Fruit fly (Drosophila melanogaster) whole organism, embryonic: ENCODE measurements around the gene heix.

Experiments used
- Ada2b ChIP-seq: fragments of 200-800 bp; sonication (Bioruptor generic); IDR thresholded peaks from 2 replicates; pipeline ENCODE4 v1.3.6; 2022; ENCODE audit warnings: missing biosample characterization, missing genetic modification characterization
- Adf1 ChIP-seq: fragments of 200-800 bp; sonication (Bioruptor generic); IDR thresholded peaks from 2 replicates; pipeline ENCODE4 v1.3.6; 2022; ENCODE audit warnings: missing biosample characterization, missing genetic modification characterization
- Aef1 ChIP-seq: fragments of 200-800 bp; sonication (Bioruptor generic); IDR thresholded peaks from 3 replicates; pipeline ENCODE4 v1.3.6; 2022; ENCODE audit warnings: missing biosample characterization, missing genetic modification characterization
- CG11695 ChIP-seq: fragments of 200-800 bp; sonication (Bioruptor generic); IDR thresholded peaks from 3 replicates; pipeline ENCODE4 v1.3.6; 2022; ENCODE audit warnings: missing biosample characterization, missing genetic modification characterization
- CG11723 ChIP-seq: fragments of 200-800 bp; sonication (Bioruptor generic); optimal IDR thresholded peaks from 2 replicates; lab custom pipeline; 2017; ENCODE audit warnings: missing biosample characterization, mild to moderate bottlenecking, missing genetic modification characterization
- CG13287 ChIP-seq: fragments of 200-800 bp; sonication (Bioruptor generic); IDR thresholded peaks from 2 replicates; pipeline ENCODE4 v1.3.6; 2022; ENCODE audit warnings: missing biosample characterization, missing genetic modification characterization; ENCODE audit not compliant: partially characterized antibody
- CG16815 ChIP-seq: fragments of 200-800 bp; sonication (Bioruptor generic); optimal IDR thresholded peaks from 3 replicates; lab custom pipeline; 2017; ENCODE audit warnings: missing biosample characterization, mild to moderate bottlenecking, missing genetic modification characterization
- CG17385 ChIP-seq: fragments of 200-800 bp; sonication (Bioruptor generic); optimal IDR thresholded peaks from 3 replicates; lab custom pipeline; 2018; ENCODE audit warnings: missing biosample characterization, mild to moderate bottlenecking, missing genetic modification characterization
- CG18599 ChIP-seq: fragments of 200-800 bp; sonication (Bioruptor generic); optimal IDR thresholded peaks from 3 replicates; lab custom pipeline; 2017; ENCODE audit warnings: missing biosample characterization, missing genetic modification characterization, mild to moderate bottlenecking, moderate library complexity, missing genetic modification reagents
- CG18619 ChIP-seq: fragments of 200-800 bp; sonication (Bioruptor generic); optimal IDR thresholded peaks from 3 replicates; lab custom pipeline; 2017; ENCODE audit warnings: missing biosample characterization, mild to moderate bottlenecking, missing genetic modification characterization
- CG31224 ChIP-seq: fragments of 200-800 bp; sonication (Bioruptor generic); IDR thresholded peaks from 2 replicates; pipeline ENCODE4 v1.3.6; 2022; ENCODE audit warnings: missing biosample characterization, missing genetic modification characterization
- CG3163 ChIP-seq: fragments of 200-800 bp; sonication (Bioruptor generic); optimal IDR thresholded peaks from 3 replicates; lab custom pipeline; 2016; ENCODE audit warnings: missing biosample characterization, missing genetic modification characterization
- CG32767 ChIP-seq: fragments of 200-800 bp; sonication (Bioruptor generic); IDR thresholded peaks from 2 replicates; pipeline ENCODE4 v1.3.6; 2022; ENCODE audit warnings: missing biosample characterization, missing genetic modification characterization
- CG3726 ChIP-seq: fragments of 200-800 bp; sonication (Bioruptor generic); IDR thresholded peaks from 3 replicates; pipeline ENCODE4, ENCODE4 v1.3.6; 2022; ENCODE audit warnings: missing biosample characterization, missing genetic modification characterization
- CG42726 ChIP-seq: fragments of 200-800 bp; sonication (Bioruptor generic); IDR thresholded peaks from 2 replicates; pipeline ENCODE4 v1.3.6; 2022; ENCODE audit warnings: missing biosample characterization, missing genetic modification characterization; ENCODE audit not compliant: partially characterized antibody
- CG5245 ChIP-seq: fragments of 200-800 bp; sonication (Bioruptor generic); optimal IDR thresholded peaks from 3 replicates; lab custom pipeline; 2016; ENCODE audit warnings: missing biosample characterization, missing genetic modification characterization
- CG8478 ChIP-seq: fragments of >200 bp; optimal IDR thresholded peaks from 2 replicates; lab custom pipeline; 2018
- CG9437 ChIP-seq: fragments of 200-800 bp; sonication (Bioruptor generic); optimal IDR thresholded peaks from 2 replicates; lab custom pipeline; 2018; ENCODE audit warnings: missing biosample characterization, mild to moderate bottlenecking, missing genetic modification characterization
- CG9609 ChIP-seq: fragments of 200-800 bp; sonication (Bioruptor generic); optimal IDR thresholded peaks from 3 replicates; lab custom pipeline; 2016; ENCODE audit warnings: missing biosample characterization, missing genetic modification characterization
- Doc3 ChIP-seq: fragments of 200-800 bp; sonication (Bioruptor generic); IDR thresholded peaks from 3 replicates; pipeline ENCODE4 v1.3.6; 2022; ENCODE audit warnings: missing biosample characterization, missing genetic modification characterization; ENCODE audit not compliant: partially characterized antibody
- Fer1 ChIP-seq: fragments of 200-800 bp; sonication (Bioruptor generic); optimal IDR thresholded peaks from 2 replicates; lab custom pipeline; 2017; ENCODE audit warnings: missing biosample characterization, mild to moderate bottlenecking, missing genetic modification characterization
- HHEX ChIP-seq: fragments of 200-800 bp; sonication (Bioruptor generic); optimal IDR thresholded peaks from 3 replicates; lab custom pipeline; 2017; ENCODE audit warnings: missing biosample characterization, mild to moderate bottlenecking, missing genetic modification characterization, missing genetic modification reagents
- Mad ChIP-seq: fragments of 200-800 bp; sonication (Bioruptor generic); optimal IDR thresholded peaks from 2 replicates; lab custom pipeline; 2016; ENCODE audit warnings: missing biosample characterization, missing genetic modification characterization
- Med ChIP-seq: fragments of 200-800 bp; sonication (Bioruptor generic); peaks from one replicate; lab custom pipeline; 2016; ENCODE audit warnings: missing biosample characterization, missing genetic modification characterization, mild to moderate bottlenecking, inconsistent platforms, moderate library complexity
- Mes4 ChIP-seq: fragments of 200-800 bp; sonication (Bioruptor generic); optimal IDR thresholded peaks from 2 replicates; lab custom pipeline; 2016; ENCODE audit warnings: missing biosample characterization, missing genetic modification characterization
- Nf-YB ChIP-seq: fragments of 200-800 bp; sonication (Bioruptor generic); optimal IDR thresholded peaks from 3 replicates; lab custom pipeline; 2019; ENCODE audit warnings: missing biosample characterization, mild to moderate bottlenecking, missing genetic modification characterization, moderate library complexity
- Rx ChIP-seq: fragments of 200-800 bp; sonication (Bioruptor generic); IDR thresholded peaks from 2 replicates; pipeline ENCODE4 v1.3.6; 2022; ENCODE audit warnings: missing biosample characterization, missing genetic modification characterization
- Sry-δ ChIP-seq: fragments of 200-800 bp; sonication (Bioruptor generic); optimal IDR thresholded peaks from 2 replicates; lab custom pipeline; 2016; ENCODE audit warnings: missing biosample characterization, missing genetic modification characterization
- abd-A ChIP-seq: fragments of 200-800 bp; sonication (Bioruptor generic); optimal IDR thresholded peaks from 3 replicates; lab custom pipeline; 2019; ENCODE audit warnings: missing biosample characterization, mild to moderate bottlenecking, missing genetic modification characterization, moderate library complexity
- ase ChIP-seq: fragments of 200-800 bp; sonication (Bioruptor generic); IDR thresholded peaks from 3 replicates; pipeline ENCODE4 v1.3.6; 2022; ENCODE audit warnings: missing biosample characterization, missing genetic modification characterization
- bcd ChIP-seq: fragments of 200-800 bp; sonication (Bioruptor generic); optimal IDR thresholded peaks from 2 replicates; lab custom pipeline; 2017; ENCODE audit warnings: missing biosample characterization, mild to moderate bottlenecking, missing genetic modification characterization
- chinmo ChIP-seq: fragments of 200-800 bp; sonication (Bioruptor generic); IDR thresholded peaks from 4 replicates; pipeline ENCODE4 v1.3.6; 2022; ENCODE audit warnings: missing biosample characterization, missing genetic modification characterization; ENCODE audit not compliant: partially characterized antibody
- dan ChIP-seq: fragments of 200-800 bp; sonication (Bioruptor generic); IDR thresholded peaks from 2 replicates; pipeline ENCODE4 v1.3.6; 2022; ENCODE audit warnings: missing biosample characterization, missing genetic modification characterization
- eyg ChIP-seq: fragments of 200-800 bp; sonication (Bioruptor generic); optimal IDR thresholded peaks from 3 replicates; lab custom pipeline; 2016; ENCODE audit warnings: missing biosample characterization, missing genetic modification characterization
- gcm2 ChIP-seq: fragments of 200-800 bp; sonication (Bioruptor generic); optimal IDR thresholded peaks from 2 replicates; lab custom pipeline; 2016; ENCODE audit warnings: missing biosample characterization, missing genetic modification characterization
- gro ChIP-seq: fragments of 200-800 bp; sonication (Bioruptor generic); optimal IDR thresholded peaks from 2 replicates; lab custom pipeline; 2016; ENCODE audit warnings: missing biosample characterization, missing genetic modification characterization
- gt ChIP-seq: fragments of 200-800 bp; sonication (Bioruptor generic); IDR thresholded peaks from 2 replicates; pipeline ENCODE4 v1.3.6; 2022; ENCODE audit warnings: missing biosample characterization, missing genetic modification characterization
- ham ChIP-seq: fragments of 200-800 bp; sonication (Bioruptor generic); IDR thresholded peaks from 2 replicates; pipeline ENCODE4 v1.3.6; 2022; ENCODE audit warnings: missing biosample characterization, missing genetic modification characterization
- insv ChIP-seq, 2 experiments: fragments of 200-800 bp; sonication (Bioruptor generic); optimal IDR thresholded peaks; 3 replicates each; lab custom pipeline; 2016 to 2018; ENCODE audit warnings: missing biosample characterization in 2 of 2, missing genetic modification characterization in 2 of 2
- klu ChIP-seq: fragments of 200-800 bp; sonication (Bioruptor generic); IDR thresholded peaks from 2 replicates; pipeline ENCODE4 v1.3.6; 2022; ENCODE audit warnings: missing biosample characterization, missing genetic modification characterization
- kni ChIP-seq: fragments of 200-800 bp; sonication (Bioruptor generic); optimal IDR thresholded peaks from 3 replicates; lab custom pipeline; 2017; ENCODE audit warnings: mild to moderate bottlenecking, missing biosample characterization, missing genetic modification reagents, missing genetic modification characterization
- nom ChIP-seq: fragments of 200-800 bp; sonication (Bioruptor generic); optimal IDR thresholded peaks from 2 replicates; lab custom pipeline; 2017; ENCODE audit warnings: missing biosample characterization, missing genetic modification characterization, mild to moderate bottlenecking, moderate library complexity, missing genetic modification reagents
- org-1 ChIP-seq: fragments of 200-800 bp; sonication (Bioruptor generic); optimal IDR thresholded peaks from 2 replicates; lab custom pipeline; 2017; ENCODE audit warnings: missing biosample characterization, missing genetic modification characterization
- prd ChIP-seq, 3 experiments: fragments of >200 bp in 2 of 3; fragments of 200-800 bp in 1 of 3; sonication (Bioruptor generic) in 1 of 3; optimal IDR thresholded peaks in 2 of 3; IDR thresholded peaks in 1 of 3; 2 replicates in 2 of 3; 3 replicates in 1 of 3; pipeline versions ENCODE4 v1.3.6 to Lab custom; 2017 to 2022; ENCODE audit warnings: missing biosample characterization in 1 of 3, missing genetic modification characterization in 1 of 3
- pum ChIP-seq: fragments of 200-800 bp; sonication (Bioruptor generic); optimal IDR thresholded peaks from 2 replicates; lab custom pipeline; 2016; ENCODE audit warnings: missing biosample characterization, missing genetic modification characterization
- run ChIP-seq: fragments of 200-800 bp; sonication (Bioruptor generic); optimal IDR thresholded peaks from 3 replicates; lab custom pipeline; 2018; ENCODE audit warnings: missing biosample characterization, mild to moderate bottlenecking, missing genetic modification characterization
- so ChIP-seq: fragments of 200-800 bp; sonication (Bioruptor generic); IDR thresholded peaks from 3 replicates; pipeline ENCODE4 v1.3.6; 2022; ENCODE audit warnings: missing biosample characterization, missing genetic modification characterization
- ttk ChIP-seq: fragments of 200-800 bp; sonication (Bioruptor generic); IDR thresholded peaks from 2 replicates; pipeline ENCODE4 v2.1.2; 2022; ENCODE audit warnings: missing biosample characterization, missing genetic modification characterization
- z ChIP-seq: fragments of 200-800 bp; sonication (Bioruptor generic); IDR thresholded peaks from 3 replicates; pipeline ENCODE4 v1.3.6; 2022; ENCODE audit warnings: missing biosample characterization, missing genetic modification characterization
- zen2 ChIP-seq: fragments of 200-800 bp; sonication (Bioruptor generic); IDR thresholded peaks from 3 replicates; pipeline ENCODE4 v1.3.6; 2022; ENCODE audit warnings: missing biosample characterization, missing genetic modification characterization; ENCODE audit not compliant: partially characterized antibody

Gene heix

DNA sequence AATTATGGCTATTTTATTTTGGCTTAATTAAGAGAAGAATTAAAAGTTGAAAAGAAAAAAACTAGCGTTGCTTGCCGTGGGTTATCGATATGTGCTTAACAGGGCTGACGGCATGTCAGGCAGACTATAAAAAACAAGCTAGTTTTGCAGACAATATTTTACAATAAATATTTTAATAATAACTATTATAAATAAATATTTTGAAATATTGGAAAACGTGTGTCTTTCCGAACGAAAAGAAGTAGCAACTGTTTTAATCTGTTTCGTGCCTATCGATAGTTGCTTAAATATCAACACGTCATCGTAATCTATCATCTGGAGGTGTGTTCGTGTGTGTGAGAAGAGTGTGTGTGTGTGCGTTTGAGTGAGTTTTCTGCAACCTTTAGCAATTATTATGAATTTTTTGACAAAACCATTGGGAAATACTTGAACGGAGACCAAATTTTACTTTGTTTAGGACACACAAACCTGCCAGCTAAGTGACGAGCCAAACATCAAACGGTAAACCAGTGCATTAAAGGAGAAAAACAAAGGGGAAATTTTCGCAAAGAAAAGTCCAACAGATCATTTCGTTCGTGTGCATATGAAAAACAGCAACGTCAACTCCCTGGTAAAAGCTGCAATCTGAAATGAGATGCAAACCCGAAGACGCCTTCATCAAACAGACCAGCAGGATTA is 7.5 kb upstream of the heix start, which contains the start of the genes CG5861 and Syx5 (continued):
- TF ChIP-seq chinmo, result peak; percentile 78; the same call in 3 of the 4 replicates
- no peak for TF ChIP-seq CG16815 (GFP tag; lab: Kevin White, UChicago)
- TF ChIP-seq klu (GFP tag; lab: Robert Waterston, UW), result no peak
- TF ChIP-seq bcd, result peak; percentile 62
- peak; percentile 35; the same call in 1 of the 2 replicates for TF ChIP-seq Ada2b (GFP tag; lab: Robert Waterston, UW)
- TF ChIP-seq dan (GFP tag; lab: Robert Waterston, UW), result no peak
- peak; percentile 43 for TF ChIP-seq CG18619 (GFP tag; lab: Kevin White, UChicago)
- peak; percentile 73 for TF ChIP-seq Fer1 (GFP tag; lab: Kevin White, UChicago)
- peak; percentile 21; the same call in 1 of the 3 replicates for TF ChIP-seq CG11695 (GFP tag; lab: Robert Waterston, UW)
- TF ChIP-seq CG17385, result peak; percentile 46
- TF ChIP-seq CG11723, result peak; percentile 25
- peak; percentile 97 for TF ChIP-seq Doc3 (GFP tag; lab: Robert Waterston, UW)
- TF ChIP-seq prd (optimal IDR thresholded peaks at IDR 0.05; lab: Kevin White, UChicago), result no peak
- peak; percentile 67 for TF ChIP-seq prd (GFP tag; IDR thresholded peaks at IDR 0.05; lab: Robert Waterston, UW)
- TF ChIP-seq CG18599 (GFP tag; lab: Kevin White, UChicago), result no peak
- no peak; the same call in 2 of the 3 replicates for TF ChIP-seq zen2 (GFP tag; lab: Robert Waterston, UW)
- TF ChIP-seq Mad, result peak; percentile 5
- no peak for TF ChIP-seq CG32767
- peak in 1 of 2 experiments; percentile 43 for TF ChIP-seq insv (GFP tag; optimal IDR thresholded peaks at IDR 0.05; lab: Kevin White, UChicago)
- TF ChIP-seq ham, result no peak
- TF ChIP-seq Nf-YB (GFP tag; lab: Kevin White, UChicago), result peak; percentile 5
- peak; percentile 69; the same call in 1 of the 2 replicates for TF ChIP-seq CG42726 (GFP tag; lab: Robert Waterston, UW)
- TF ChIP-seq ttk (GFP tag; lab: Robert Waterston, UW), result no peak
- TF ChIP-seq CG3163 (GFP tag; lab: Kevin White, UChicago), result no peak
- no peak for TF ChIP-seq CG3726
- no peak for TF ChIP-seq so (GFP tag; lab: Robert Waterston, UW)
- TF ChIP-seq eyg (GFP tag; lab: Kevin White, UChicago), result no peak
- TF ChIP-seq HHEX, result no peak
- no peak for TF ChIP-seq abd-A (tag; lab: Kevin White, UChicago)
- no peak for TF ChIP-seq org-1 (GFP tag; lab: Kevin White, UChicago)
- peak; percentile 7 for TF ChIP-seq CG9437 (GFP tag; lab: Kevin White, UChicago)
- no peak for TF ChIP-seq CG9609 (GFP tag; lab: Kevin White, UChicago)
- peak; percentile 58 for TF ChIP-seq Sry-δ (GFP tag; lab: Kevin White, UChicago)
- TF ChIP-seq CG31224 (GFP tag; lab: Robert Waterston, UW), result peak; percentile 39; the same call in 1 of the 2 replicates
- no peak for TF ChIP-seq CG8478
- TF ChIP-seq gro (GFP tag; lab: Kevin White, UChicago), result no peak
- TF ChIP-seq CG13287, result peak; percentile 96
- peak; percentile 47; the same call in 1 of the 2 replicates for TF ChIP-seq Adf1 (GFP tag; lab: Robert Waterston, UW)
- TF ChIP-seq z (GFP tag; lab: Robert Waterston, UW), result peak; percentile 96
- no peak for TF ChIP-seq Rx (GFP tag; lab: Robert Waterston, UW)
- TF ChIP-seq ase (GFP tag; lab: Robert Waterston, UW), result no peak
- peak; percentile 37; the same call in 1 of the 3 replicates for TF ChIP-seq Aef1 (GFP tag; lab: Robert Waterston, UW)
- peak; percentile 48 for TF ChIP-seq Med (GFP tag; lab: Kevin White, UChicago)
- TF ChIP-seq Mes4 (GFP tag; lab: Kevin White, UChicago), result no peak
- TF ChIP-seq CG5245 (GFP tag; lab: Kevin White, UChicago), result no peak
- no peak for TF ChIP-seq pum (GFP tag; lab: Kevin White, UChicago)
- TF ChIP-seq kni (GFP tag; lab: Kevin White, UChicago), result no peak
- TF ChIP-seq run (tag; lab: Kevin White, UChicago), result no peak
- peak; percentile 24 for TF ChIP-seq nom (GFP tag; lab: Kevin White, UChicago)
- TF ChIP-seq gt (GFP tag; lab: Robert Waterston, UW), result no peak
- TF ChIP-seq gcm2 (GFP tag; lab: Kevin White, UChicago), result no peak
